Worm (Caenorhabditis elegans) whole organism, L1 larva: ENCODE measurements around the gene F54F2.14.

Experiments
- C16A3.4 ChIP-seq: fragments of 150-350 bp; optimal IDR thresholded peaks from 2 replicates; lab custom pipeline; 2014; ENCODE audit warnings: missing biosample characterization, missing genetic modification characterization
- blmp-1 ChIP-seq: fragments of 150-350 bp; optimal IDR thresholded peaks from 2 replicates; lab custom pipeline; 2014; ENCODE audit warnings: missing biosample characterization, missing genetic modification characterization
- ceh-63 ChIP-seq: fragments of 200-800 bp; sonication (Bioruptor generic); optimal IDR thresholded peaks from 2 replicates; lab custom pipeline; 2018; ENCODE audit warnings: mild to moderate bottlenecking, missing genetic modification characterization, missing compliant biosample characterization
- ceh-82 ChIP-seq, 3 experiments: fragments of 150-350 bp in 1 of 3; sonication (generic microtip) in 2 of 3; optimal IDR thresholded peaks; 2 replicates each; lab custom pipeline; 2014 to 2017; ENCODE audit warnings: missing biosample characterization in 3 of 3, missing genetic modification characterization in 3 of 3
- dpl-1 ChIP-seq, 3 experiments: fragments of 150-350 bp in 2 of 3; sonication (generic microtip) in 1 of 3; optimal IDR thresholded peaks; 2 replicates each; lab custom pipeline; 2014 to 2017; ENCODE audit warnings: missing biosample characterization in 3 of 3, missing genetic modification characterization in 3 of 3, missing genetic modification reagents in 3 of 3
- efl-1 ChIP-seq, 4 experiments: fragments of 150-350 bp; optimal IDR thresholded peaks in 3 of 4; peaks in 1 of 4; 1 replicate in 1 of 4; 2 replicates in 3 of 4; lab custom pipeline; 2014; ENCODE audit warnings: missing biosample characterization in 2 of 4, missing genetic modification characterization in 2 of 4, missing genetic modification reagents in 2 of 4
- efl-3 ChIP-seq: fragments of 200-800 bp; sonication (Bioruptor generic); optimal IDR thresholded peaks from 2 replicates; lab custom pipeline; 2018; ENCODE audit warnings: mild to moderate bottlenecking, missing genetic modification characterization, missing compliant biosample characterization
- elt-2 ChIP-seq: sonication (generic microtip); optimal IDR thresholded peaks from 2 replicates; lab custom pipeline; 2016; ENCODE audit warnings: missing genetic modification characterization, mild to moderate bottlenecking, inconsistent platforms, missing compliant biosample characterization, missing genetic modification reagents
- elt-3 ChIP-seq, 6 experiments: fragments of 150-350 bp in 1 of 6; sonication (generic microtip); optimal IDR thresholded peaks; 2 replicates each; lab custom pipeline; 2017 to 2018; ENCODE audit warnings: missing biosample characterization in 6 of 6, missing genetic modification characterization in 6 of 6, inconsistent platforms in 1 of 6
- fkh-4 ChIP-seq: sonication (generic microtip); optimal IDR thresholded peaks from 2 replicates; lab custom pipeline; 2016; ENCODE audit warnings: missing compliant biosample characterization, missing genetic modification characterization, borderline replicate concordance
- grh-1 ChIP-seq: fragments of 200-800 bp; sonication (Bioruptor generic); IDR thresholded peaks from 2 replicates; pipeline ENCODE4 v1.3.6; 2022; ENCODE audit warnings: missing genetic modification reagents, missing genetic modification characterization, missing compliant biosample characterization
- hlh-17 ChIP-seq: fragments of 200-800 bp; sonication (Bioruptor generic); optimal IDR thresholded peaks from 2 replicates; lab custom pipeline; 2018; ENCODE audit warnings: missing genetic modification characterization, mild to moderate bottlenecking, missing compliant biosample characterization, moderate library complexity, borderline replicate concordance
- hpl-2 ChIP-seq: fragments of 150-350 bp; optimal IDR thresholded peaks from 2 replicates; lab custom pipeline; 2014; ENCODE audit warnings: missing biosample characterization, missing genetic modification reagents, missing genetic modification characterization
- irx-1 ChIP-seq: sonication (generic microtip); optimal IDR thresholded peaks from 2 replicates; lab custom pipeline; 2016; ENCODE audit warnings: missing genetic modification characterization, missing compliant biosample characterization
- jun-1 ChIP-seq: fragments of 150-350 bp; optimal IDR thresholded peaks from 2 replicates; lab custom pipeline; 2014; ENCODE audit warnings: missing biosample characterization, missing genetic modification reagents, missing genetic modification characterization
- lin-13 ChIP-seq: fragments of 150-350 bp; optimal IDR thresholded peaks from 2 replicates; lab custom pipeline; 2014; ENCODE audit warnings: missing biosample characterization, missing genetic modification reagents, missing genetic modification characterization
- lin-14 ChIP-seq: fragments of 200-800 bp; sonication (Bioruptor generic); optimal IDR thresholded peaks from 2 replicates; lab custom pipeline; 2018; ENCODE audit warnings: mild to moderate bottlenecking, missing genetic modification characterization, moderate library complexity, missing compliant biosample characterization
- lin-15B ChIP-seq: fragments of 150-350 bp; sonication (generic microtip); optimal IDR thresholded peaks from 3 replicates; lab custom pipeline; 2014; ENCODE audit warnings: missing biosample characterization, missing genetic modification characterization
- lin-35 ChIP-seq, 2 experiments: fragments of 150-350 bp; optimal IDR thresholded peaks; 2 replicates each; lab custom pipeline; 2014; ENCODE audit warnings: missing biosample characterization in 2 of 2, missing genetic modification characterization in 2 of 2, missing genetic modification reagents in 2 of 2
- lin-39 ChIP-seq: fragments of 150-350 bp; optimal IDR thresholded peaks from 2 replicates; lab custom pipeline; 2014; ENCODE audit warnings: missing biosample characterization, missing genetic modification reagents, missing genetic modification characterization
- lir-3 ChIP-seq: sonication (generic microtip); optimal IDR thresholded peaks from 2 replicates; lab custom pipeline; 2016; ENCODE audit warnings: mild to moderate bottlenecking, missing genetic modification characterization, moderate library complexity, missing compliant biosample characterization; ENCODE audit not compliant: poor library complexity
- lsy-2 ChIP-seq, 2 experiments: fragments of 150-350 bp; optimal IDR thresholded peaks; 2 replicates each; lab custom pipeline; 2014; ENCODE audit warnings: missing biosample characterization in 2 of 2, missing genetic modification characterization in 2 of 2
- mdl-1 ChIP-seq, 2 experiments: fragments of 150-350 bp; optimal IDR thresholded peaks; 2 replicates each; lab custom pipeline; 2014 to 2017; ENCODE audit warnings: missing biosample characterization in 2 of 2, missing genetic modification characterization in 2 of 2, inconsistent platforms in 1 of 2
- mep-1 ChIP-seq: fragments of 150-350 bp; optimal IDR thresholded peaks from 2 replicates; lab custom pipeline; 2014; ENCODE audit warnings: missing biosample characterization, missing genetic modification characterization
- nhr-12 ChIP-seq: sonication (generic microtip); optimal IDR thresholded peaks from 2 replicates; lab custom pipeline; 2017; ENCODE audit warnings: missing biosample characterization, missing genetic modification characterization
- nhr-19 ChIP-seq: fragments of 200-800 bp; sonication (Bioruptor generic); conservative IDR thresholded peaks from 2 replicates; pipeline ENCODE4 v1.3.6; 2022; ENCODE audit warnings: missing genetic modification characterization, missing compliant biosample characterization
- nhr-20 ChIP-seq: sonication (generic microtip); optimal IDR thresholded peaks from 2 replicates; lab custom pipeline; 2016; ENCODE audit warnings: mild to moderate bottlenecking, missing genetic modification characterization, missing compliant biosample characterization
- nhr-47 ChIP-seq: sonication (generic microtip); optimal IDR thresholded peaks from 2 replicates; lab custom pipeline; 2016; ENCODE audit warnings: mild to moderate bottlenecking, missing genetic modification characterization, moderate library complexity, missing compliant biosample characterization
- nhr-71 ChIP-seq: sonication (generic microtip); optimal IDR thresholded peaks from 2 replicates; lab custom pipeline; 2016; ENCODE audit warnings: mild to moderate bottlenecking, missing genetic modification characterization, moderate library complexity, missing compliant biosample characterization
- nhr-77 ChIP-seq: fragments of 150-350 bp; optimal IDR thresholded peaks from 2 replicates; lab custom pipeline; 2014; ENCODE audit warnings: missing biosample characterization, missing genetic modification characterization
- nhr-84 ChIP-seq: sonication (generic microtip); optimal IDR thresholded peaks from 2 replicates; lab custom pipeline; 2017; ENCODE audit warnings: missing biosample characterization, missing genetic modification characterization
- nhr-85 ChIP-seq: sonication (generic microtip); peaks from one replicate; lab custom pipeline; 2016; ENCODE audit warnings: missing genetic modification characterization, inconsistent platforms, missing compliant biosample characterization
- nhr-90 ChIP-seq: sonication (generic microtip); optimal IDR thresholded peaks from 2 replicates; lab custom pipeline; 2016; ENCODE audit warnings: mild to moderate bottlenecking, missing genetic modification characterization, missing compliant biosample characterization; ENCODE audit not compliant: poor library complexity
- pag-3 ChIP-seq: sonication (generic microtip); optimal IDR thresholded peaks from 2 replicates; lab custom pipeline; 2017; ENCODE audit warnings: missing genetic modification characterization, mild to moderate bottlenecking, missing compliant biosample characterization, antibody characterized with exemption, borderline replicate concordance; ENCODE audit not compliant: insufficient read depth
- rnt-1 ChIP-seq: sonication (generic microtip); optimal IDR thresholded peaks from 2 replicates; lab custom pipeline; 2016; ENCODE audit warnings: mild to moderate bottlenecking, missing genetic modification characterization, moderate library complexity, missing compliant biosample characterization
- skn-1 ChIP-seq: fragments of 150-350 bp; optimal IDR thresholded peaks from 2 replicates; lab custom pipeline; 2014; ENCODE audit warnings: missing biosample characterization, missing genetic modification characterization
- snu-23 ChIP-seq: sonication (generic microtip); optimal IDR thresholded peaks from 2 replicates; lab custom pipeline; 2016; ENCODE audit warnings: missing genetic modification characterization, missing compliant biosample characterization
- sox-4 ChIP-seq: sonication (generic microtip); optimal IDR thresholded peaks from 2 replicates; lab custom pipeline; 2016; ENCODE audit warnings: missing genetic modification characterization, missing compliant biosample characterization
- sup-37 ChIP-seq: fragments of 200-800 bp; sonication (Bioruptor generic); optimal IDR thresholded peaks from 2 replicates; lab custom pipeline; 2018; ENCODE audit warnings: mild to moderate bottlenecking, missing genetic modification characterization, missing compliant biosample characterization
- swsn-7 ChIP-seq: sonication (generic microtip); optimal IDR thresholded peaks from 2 replicates; lab custom pipeline; 2016; ENCODE audit warnings: missing genetic modification characterization, missing compliant biosample characterization
- tbx-2 ChIP-seq: sonication (generic microtip); optimal IDR thresholded peaks from 2 replicates; lab custom pipeline; 2016; ENCODE audit warnings: missing genetic modification characterization, missing compliant biosample characterization
- tlp-1 ChIP-seq: fragments of 150-350 bp; optimal IDR thresholded peaks from 2 replicates; lab custom pipeline; 2014; ENCODE audit warnings: missing biosample characterization, missing genetic modification characterization
- unc-130 ChIP-seq: fragments of 150-350 bp; optimal IDR thresholded peaks from 2 replicates; lab custom pipeline; 2017; ENCODE audit warnings: missing biosample characterization, missing genetic modification characterization, inconsistent platforms
- unc-86 ChIP-seq: sonication (generic microtip); optimal IDR thresholded peaks from 2 replicates; lab custom pipeline; 2016; ENCODE audit warnings: missing genetic modification characterization, missing compliant biosample characterization
- xbp-1 ChIP-seq: sonication (generic microtip); optimal IDR thresholded peaks from 2 replicates; lab custom pipeline; 2016; ENCODE audit warnings: missing genetic modification characterization, missing compliant biosample characterization
- zip-4 ChIP-seq: fragments of 200-800 bp; sonication (Bioruptor generic); optimal IDR thresholded peaks from 2 replicates; lab custom pipeline; 2018; ENCODE audit warnings: mild to moderate bottlenecking, missing genetic modification characterization, moderate library complexity, missing compliant biosample characterization
- ztf-11 ChIP-seq, 2 experiments: sonication (generic microtip); optimal IDR thresholded peaks; 2 replicates each; lab custom pipeline; 2016 to 2017; ENCODE audit warnings: missing genetic modification characterization in 2 of 2, missing biosample characterization in 1 of 2, missing compliant biosample characterization in 1 of 2
- ztf-4 ChIP-seq: fragments of 150-350 bp; optimal IDR thresholded peaks from 2 replicates; lab custom pipeline; 2014; ENCODE audit warnings: missing biosample characterization, missing genetic modification characterization

F54F2.14 gene

DNA sequence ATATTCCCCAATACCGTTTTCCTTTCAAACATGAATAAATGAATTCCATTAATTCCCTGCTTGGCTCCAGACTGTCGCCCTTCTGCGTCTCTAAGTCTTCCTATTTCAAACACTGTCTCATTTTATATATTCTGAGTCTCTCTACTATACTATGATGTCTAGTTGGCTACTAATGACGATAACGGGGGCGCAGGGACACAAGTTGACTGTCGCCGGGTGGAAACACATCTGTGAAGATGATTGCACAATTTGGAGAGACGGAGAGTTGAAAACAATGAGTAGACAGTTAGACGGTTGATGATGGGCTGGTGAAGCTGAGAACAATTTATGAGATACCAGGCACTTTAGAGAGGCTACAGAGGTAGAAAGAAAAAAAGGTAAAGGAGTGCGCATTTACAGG, 41.9 kb upstream of the F54F2.14 start, which contains the start of gene sma-2:
Gene sma-2 (plus strand): TSS at position 194 of the 400 bp plus-strand sequence.
- peak; percentile 66 for TF ChIP-seq mep-1 (tag; lab: Kevin White, UChicago)
- TF ChIP-seq ceh-82 (tag; optimal IDR thresholded peaks at IDR 0.05; lab: Kevin White, UChicago), result peak in 1 of 3 experiments; percentile 43
- peak; percentile 18 to 73 for TF ChIP-seq lsy-2 (tag; optimal IDR thresholded peaks at IDR 0.05; lab: Kevin White, UChicago)
- TF ChIP-seq nhr-20 (tag; lab: Kevin White, UChicago), result peak; percentile 85
- TF ChIP-seq C16A3.4 (tag; lab: Kevin White, UChicago), result peak; percentile 41
- TF ChIP-seq sox-4, result no peak
- TF ChIP-seq ztf-11 (tag; optimal IDR thresholded peaks at IDR 0.05; lab: Kevin White, UChicago), result peak in 1 of 2 experiments; percentile 22
- TF ChIP-seq blmp-1 (tag; lab: Kevin White, UChicago), result peak; percentile 84
- TF ChIP-seq efl-1 (optimal IDR thresholded peaks at IDR 0.05; lab: Kevin White, UChicago), result peak; percentile 54 to 55
- peak in 1 of 2 experiments; percentile 94 for TF ChIP-seq efl-1 (GFP tag; optimal IDR thresholded peaks at IDR 0.05 in 1 of 2; lab: Kevin White, UChicago)
- TF ChIP-seq efl-3 (GFP tag; lab: Kevin White, UChicago), result no peak
- peak; percentile 45 for TF ChIP-seq nhr-47 (tag; lab: Kevin White, UChicago)
- peak; percentile 77 for TF ChIP-seq nhr-71
- no peak for TF ChIP-seq zip-4 (GFP tag; lab: Kevin White, UChicago)
- TF ChIP-seq tbx-2 (tag; lab: Kevin White, UChicago), result peak; percentile 81
- peak; percentile 32 for TF ChIP-seq xbp-1 (tag; lab: Kevin White, UChicago)
- TF ChIP-seq elt-2 (tag; lab: Kevin White, UChicago), result peak; percentile 87
- TF ChIP-seq sup-37 (GFP tag; lab: Kevin White, UChicago), result no peak
- TF ChIP-seq pag-3, result no peak
- peak; percentile 2 to 49 (median 42) for TF ChIP-seq dpl-1 (GFP tag; optimal IDR thresholded peaks at IDR 0.05; lab: Kevin White, UChicago)
- TF ChIP-seq hpl-2 (GFP tag; lab: Kevin White, UChicago), result peak; percentile 53
- TF ChIP-seq skn-1, result peak; percentile 14
- peak; percentile 34 for TF ChIP-seq jun-1 (tag; lab: Kevin White, UChicago)
- TF ChIP-seq ceh-63 (GFP tag; lab: Kevin White, UChicago), result no peak
- TF ChIP-seq lin-35 (GFP tag; optimal IDR thresholded peaks at IDR 0.05; lab: Kevin White, UChicago), result peak; percentile 27 to 78
- TF ChIP-seq nhr-84, result no peak
- no peak for TF ChIP-seq hlh-17 (GFP tag; lab: Kevin White, UChicago)
- no peak for TF ChIP-seq lin-15B (tag; lab: Kevin White, UChicago)
- peak; percentile 45 for TF ChIP-seq unc-130 (tag; lab: Kevin White, UChicago)
- TF ChIP-seq elt-3 (tag; optimal IDR thresholded peaks at IDR 0.05; lab: Kevin White, UChicago), result peak in 2 of 6 experiments; percentile 9 to 48
- TF ChIP-seq nhr-19 (GFP tag; lab: Robert Waterston, UW), result peak; percentile 48
- peak; percentile 20 for TF ChIP-seq lin-13 (GFP tag; lab: Kevin White, UChicago)
- peak; percentile 14 for TF ChIP-seq ztf-4 (tag; lab: Kevin White, UChicago)
- TF ChIP-seq swsn-7 (tag; lab: Kevin White, UChicago), result peak; percentile 44
- peak; percentile 67 for TF ChIP-seq snu-23 (GFP tag; lab: Kevin White, UChicago)
- 0 out of 2 replicates have a peak, but pooled peaks have one; percentile 32 for TF ChIP-seq grh-1 (GFP tag; lab: Robert Waterston, UW)
- TF ChIP-seq nhr-85 (tag; lab: Kevin White, UChicago), result peak; percentile 80
- TF ChIP-seq lin-14, result peak; percentile 81
- TF ChIP-seq fkh-4, result no peak
- TF ChIP-seq lin-39 (tag; lab: Kevin White, UChicago), result no peak
- TF ChIP-seq nhr-90 (tag; lab: Kevin White, UChicago), result peak; percentile 76
- no peak for TF ChIP-seq unc-86 (tag; lab: Kevin White, UChicago)
- TF ChIP-seq rnt-1 (tag; lab: Kevin White, UChicago), result peak; percentile 12
- no peak for TF ChIP-seq tlp-1 (tag; lab: Kevin White, UChicago)
- TF ChIP-seq mdl-1 (tag; optimal IDR thresholded peaks at IDR 0.05; lab: Kevin White, UChicago), result peak in 1 of 2 experiments; percentile 36
- TF ChIP-seq irx-1, result peak; percentile 10
- TF ChIP-seq lir-3 (tag; lab: Kevin White, UChicago), result peak; percentile 21
- peak; percentile 53 for TF ChIP-seq nhr-77
- TF ChIP-seq nhr-12 (tag; lab: Kevin White, UChicago), result no peak
